Worm (Caenorhabditis elegans): Measurements from ENCODE around the gene srw-16.

DNA sequence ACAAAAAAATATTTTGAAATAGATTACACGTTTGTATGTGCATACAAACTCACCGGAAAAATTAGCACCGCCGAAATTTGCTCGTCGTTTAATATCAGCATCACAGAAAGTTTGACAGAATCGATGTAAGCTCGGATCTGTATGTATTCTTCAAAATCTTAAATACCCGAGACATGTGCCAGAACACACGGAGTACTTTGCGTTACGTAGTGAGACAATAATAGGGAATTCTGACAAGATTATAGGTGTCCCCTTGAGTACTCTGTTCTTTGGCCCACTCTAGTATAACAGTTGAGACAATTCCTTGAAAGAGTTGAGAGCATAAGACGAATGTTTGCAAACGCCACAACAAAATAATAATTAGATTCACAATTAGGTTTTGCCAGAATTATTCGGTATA, 29.0 kb upstream of the srw-16 start, which contains the start of gene srx-48:
- no peak for TF ChIP-seq ces-1 (GFP tag; optimal IDR thresholded peaks at IDR 0.05)
- TF ChIP-seq unc-62 (GFP tag; optimal IDR thresholded peaks at IDR 0.05): no peak
- TF ChIP-seq ztf-11 (tag; optimal IDR thresholded peaks at IDR 0.05): no peak
- no peak for TF ChIP-seq mab-9 (GFP tag; IDR thresholded peaks at IDR 0.05)
- no peak for TF ChIP-seq blmp-1 (tag; optimal IDR thresholded peaks at IDR 0.05)
- no peak for TF ChIP-seq tbx-2 (tag; optimal IDR thresholded peaks at IDR 0.05)
- TF ChIP-seq egl-27 (tag; optimal IDR thresholded peaks at IDR 0.05): no peak
- TF ChIP-seq fkh-10 (GFP tag; optimal IDR thresholded peaks at IDR 0.05): no peak
- no peak for TF ChIP-seq nhr-71 (tag; optimal IDR thresholded peaks at IDR 0.05)
- TF ChIP-seq nhr-28 (tag; optimal IDR thresholded peaks at IDR 0.05): no peak
- TF ChIP-seq zag-1 (tag; optimal IDR thresholded peaks at IDR 0.05): no peak
- TF ChIP-seq nhr-237 (tag; optimal IDR thresholded peaks at IDR 0.05): no peak
- no peak for TF ChIP-seq pag-3 (tag; optimal IDR thresholded peaks at IDR 0.05; ENCODE audit: borderline replicate concordance, insufficient read depth)
